Worm (Caenorhabditis elegans): ENCODE measurements around the gene Y39A1A.22.

The Y39A1A.22 gene

ce11 chrIII:10711192-10711673 lies 4.4 kb upstream of the Y39A1A.22 start, which contains the start of gene W09D10.5:
W09D10.5 (minus strand) TSS chrIII:10711536.
- TF ChIP-seq sdc-2 (tag; optimal IDR thresholded peaks at IDR 0.05) (no peak), hlh-15 (tag; optimal IDR thresholded peaks at IDR 0.05) (no peak), lin-11 (tag; optimal IDR thresholded peaks at IDR 0.05) (no peak)

DNA sequence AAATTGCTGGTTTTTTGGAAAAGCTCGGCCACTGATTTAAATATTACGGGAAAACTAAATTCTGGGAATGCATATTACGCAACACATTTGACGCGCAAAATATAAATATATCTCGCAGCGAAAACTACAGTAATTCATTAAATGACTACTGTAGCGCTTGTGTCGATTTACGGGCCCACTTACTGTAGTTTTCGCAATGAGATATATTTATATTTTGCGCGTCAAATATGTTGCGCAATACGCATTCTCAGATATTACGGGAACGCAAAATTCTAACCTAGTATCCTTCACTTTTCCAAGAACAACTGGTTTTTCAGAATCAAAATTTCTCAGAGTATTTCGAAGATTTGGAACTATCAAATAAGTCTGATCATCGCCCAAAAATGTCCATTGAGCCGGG lies 2.8 kb upstream of the Y39A1A.22 start:
- TF ChIP-seq F13H6.1 (tag; optimal IDR thresholded peaks at IDR 0.05) (no peak), che-1 (tag; optimal IDR thresholded peaks at IDR 0.05) (no peak), hlh-8 (tag; optimal IDR thresholded peaks at IDR 0.05) (no peak), sdc-2 (tag; optimal IDR thresholded peaks at IDR 0.05) (no peak), fkh-10 (GFP tag; optimal IDR thresholded peaks at IDR 0.05) (no peak), ztf-16 (tag; optimal IDR thresholded peaks at IDR 0.05) (no peak), hlh-13 (GFP tag; optimal IDR thresholded peaks at IDR 0.05) (no peak), ama-1 (optimal IDR thresholded peaks at IDR 0.05) (no peak), ceh-19 (GFP tag; optimal IDR thresholded peaks at IDR 0.05) (no peak), pat-9 (tag; optimal IDR thresholded peaks at IDR 0.05) (no peak), pros-1 (tag; optimal IDR thresholded peaks at IDR 0.05) (no peak), hlh-6 (tag; optimal IDR thresholded peaks at IDR 0.05) (no peak), mec-3 (tag; optimal IDR thresholded peaks at IDR 0.05; ENCODE audit: borderline replicate concordance) (no peak), ceh-22 (tag; optimal IDR thresholded peaks at IDR 0.05) (no peak), C08G9.2 (tag; optimal IDR thresholded peaks at IDR 0.05) (no peak), hlh-15 (tag; optimal IDR thresholded peaks at IDR 0.05) (no peak), tbx-7 (tag; optimal IDR thresholded peaks at IDR 0.05) (no peak)

- TF ChIP-seq dve-1 (tag; optimal IDR thresholded peaks at IDR 0.05) (no peak), che-1 (tag; optimal IDR thresholded peaks at IDR 0.05) (no peak), ceh-24 (tag; optimal IDR thresholded peaks at IDR 0.05) (no peak), unc-86 (tag; optimal IDR thresholded peaks at IDR 0.05) (no peak), npax-4 (tag; optimal IDR thresholded peaks at IDR 0.05) (no peak), ref-2 (tag; optimal IDR thresholded peaks at IDR 0.05) (no peak), ceh-6 (GFP tag; optimal IDR thresholded peaks at IDR 0.05) (no peak), T23F11.4 (GFP tag; optimal IDR thresholded peaks at IDR 0.05) (no peak), K02D7.2 (tag; optimal IDR thresholded peaks at IDR 0.05) (no peak), eyg-1 (tag; optimal IDR thresholded peaks at IDR 0.05) (no peak), lim-6 (tag; optimal IDR thresholded peaks at IDR 0.05) (no peak), ceh-34 (tag; optimal IDR thresholded peaks at IDR 0.05) (no peak), C08G9.2 (tag; optimal IDR thresholded peaks at IDR 0.05) (no peak), ceh-45 (GFP tag; IDR thresholded peaks at IDR 0.05) (no peak), dmd-4 (tag; optimal IDR thresholded peaks at IDR 0.05; ENCODE audit: borderline replicate concordance) (no peak), ceh-30 (tag; optimal IDR thresholded peaks at IDR 0.05) (no peak), ttx-3 (tag; optimal IDR thresholded peaks at IDR 0.05) (no peak), ceh-18 (tag; optimal IDR thresholded peaks at IDR 0.05) (no peak), ceh-14 (tag; optimal IDR thresholded peaks at IDR 0.05) (no peak), ceh-9 (tag; optimal IDR thresholded peaks at IDR 0.05) (no peak)
Observed at ce11 chrIII:10708484-10708883, 1.7 kb upstream of the Y39A1A.22 start.

ce11 chrIII:10707461-10707860 lies 633 bp upstream of the Y39A1A.22 start, which contains the start of gene mrpl-12:
mrpl-12 (plus strand) TSS chrIII:10707761.
- TF ChIP-seq fkh-6 (tag; optimal IDR thresholded peaks at IDR 0.05) (no peak), zip-5 (tag; optimal IDR thresholded peaks at IDR 0.05) (no peak), ceh-22 (tag; optimal IDR thresholded peaks at IDR 0.05) (no peak), K02D7.2 (tag; optimal IDR thresholded peaks at IDR 0.05) (no peak), ceh-30 (tag; optimal IDR thresholded peaks at IDR 0.05) (no peak), ceh-24 (tag; optimal IDR thresholded peaks at IDR 0.05) (no peak), ceh-14 (tag; optimal IDR thresholded peaks at IDR 0.05) (no peak), ceh-6 (GFP tag; optimal IDR thresholded peaks at IDR 0.05) (no peak), nhr-232 (tag; optimal IDR thresholded peaks at IDR 0.05) (no peak), pat-9 (tag; optimal IDR thresholded peaks at IDR 0.05) (no peak), elt-2 (tag; optimal IDR thresholded peaks at IDR 0.05) (no peak)
